Worm (Caenorhabditis elegans): ENCODE measurements around the gene D1044.6.

ce11 chrIII:5568265-5568664, 25.3 kb upstream of the D1044.6 start:
- TF ChIP-seq alr-1 (tag; optimal IDR thresholded peaks at IDR 0.05) (no peak), ceh-82 (tag; optimal IDR thresholded peaks at IDR 0.05) (no peak), unc-62 (GFP tag; optimal IDR thresholded peaks at IDR 0.05) (no peak), nhr-25 (tag; optimal IDR thresholded peaks at IDR 0.05) (no peak), zag-1 (tag; optimal IDR thresholded peaks at IDR 0.05) (no peak), ztf-4 (tag; optimal IDR thresholded peaks at IDR 0.05) (no peak)
